Fruit fly (Drosophila melanogaster): Measurements from ENCODE around the gene CG6118.

The CG6118 gene

DNA sequence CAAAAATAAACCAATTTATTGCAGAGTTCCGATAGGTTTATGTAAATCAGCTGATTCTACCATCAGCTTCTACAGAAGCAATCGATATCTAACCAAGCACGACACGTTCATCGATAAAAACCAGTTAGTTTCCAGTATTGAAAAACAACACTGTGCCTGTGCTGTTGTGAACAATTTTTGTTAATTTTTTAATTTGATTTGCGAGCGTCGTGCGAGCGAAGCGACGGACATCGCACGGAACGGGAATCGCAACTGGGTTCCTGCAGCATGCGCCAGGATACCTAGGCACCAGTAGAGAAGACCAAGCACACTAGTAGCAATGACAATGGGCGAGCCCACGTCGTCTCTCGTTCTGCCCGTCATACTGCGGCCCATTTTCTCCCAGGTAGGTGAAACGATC, 62.7 kb downstream of the CG6118 start, which contains the start of the genes Ccm3 and CG6136 (continued):
- TF ChIP-seq Adf1 (GFP tag; IDR thresholded peaks at IDR 0.05) (peak; percentile 41; the same call in 1 of the 2 replicates), CG1602 (GFP tag; optimal IDR thresholded peaks at IDR 0.05) (no peak), CG2129 (GFP tag; IDR thresholded peaks at IDR 0.05; ENCODE audit: partially characterized antibody) (peak; percentile 77), vfl (GFP tag; optimal IDR thresholded peaks at IDR 0.05) (peak; percentile 36), CG34422 (GFP tag; IDR thresholded peaks at IDR 0.05) (peak; percentile 64; the same call in 1 of the 3 replicates), CG4820 (GFP tag; optimal IDR thresholded peaks at IDR 0.05) (no peak), ro (GFP tag; IDR thresholded peaks at IDR 0.05) (no peak), Dref (GFP tag; IDR thresholded peaks at IDR 0.05) (peak; percentile 97), Oaz (GFP tag; IDR thresholded peaks at IDR 0.05) (no peak), sisA (GFP tag; IDR thresholded peaks at IDR 0.05) (0 out of 2 replicates have a peak, but pooled peaks have one; percentile 12), Hand (GFP tag; optimal IDR thresholded peaks at IDR 0.05) (no peak), CG30403 (GFP tag; optimal IDR thresholded peaks at IDR 0.05) (peak; percentile 41), bowl (GFP tag; IDR thresholded peaks at IDR 0.05) (no peak), inv (GFP tag; IDR thresholded peaks at IDR 0.05; ENCODE audit: partially characterized antibody) (peak; percentile 81), CG11085 (GFP tag; IDR thresholded peaks at IDR 0.05) (no peak), twi (tag; optimal IDR thresholded peaks at IDR 0.05) (no peak), gfzf (GFP tag; optimal IDR thresholded peaks at IDR 0.05) (no peak), Jarid2 (GFP tag; optimal IDR thresholded peaks at IDR 0.05) (no peak), Hr3 (GFP tag; optimal IDR thresholded peaks at IDR 0.05) (peak; percentile 12), CG15514 (GFP tag; optimal IDR thresholded peaks at IDR 0.05) (peak; percentile 79), mam (GFP tag; optimal IDR thresholded peaks at IDR 0.05) (peak; percentile 30), gcm2 (GFP tag; optimal IDR thresholded peaks at IDR 0.05) (peak; percentile 5), CG4360 (GFP tag; IDR thresholded peaks at IDR 0.05) (no peak), Mrtf (GFP tag; IDR thresholded peaks at IDR 0.05) (no peak), CG9215 (GFP tag; IDR thresholded peaks at IDR 0.05) (no peak), CG12071 (GFP tag; optimal IDR thresholded peaks at IDR 0.05) (no peak), trh (GFP tag; optimal IDR thresholded peaks at IDR 0.05) (no peak), Aef1 (GFP tag; IDR thresholded peaks at IDR 0.05) (no peak), CG7556 (GFP tag; optimal IDR thresholded peaks at IDR 0.05) (no peak), D (optimal IDR thresholded peaks at IDR 0.05) (no peak), D (GFP tag; optimal IDR thresholded peaks at IDR 0.05) (no peak), CG12391 (tag; optimal IDR thresholded peaks at IDR 0.05) (peak; percentile 16), Dip3 (GFP tag; optimal IDR thresholded peaks at IDR 0.05) (peak; percentile 36), CG3407 (GFP tag; optimal IDR thresholded peaks at IDR 0.05) (no peak), CG17328 (GFP tag; IDR thresholded peaks at IDR 0.05) (peak; percentile 46), CG4730 (GFP tag; IDR thresholded peaks at IDR 0.05) (no peak), YL-1 (GFP tag; optimal IDR thresholded peaks at IDR 0.05) (peak; percentile 89), Atf6 (GFP tag; IDR thresholded peaks at IDR 0.05) (0 out of 2 replicates have a peak, but pooled peaks have one; percentile 13), CG12299 (tag; optimal IDR thresholded peaks at IDR 0.05) (no peak), CG6689 (GFP tag; IDR thresholded peaks at IDR 0.05) (0 out of 2 replicates have a peak, but pooled peaks have one; percentile 21), hkb (optimal IDR thresholded peaks at IDR 0.05) (no peak), hkb (GFP tag; IDR thresholded peaks at IDR 0.05) (0 out of 2 replicates have a peak, but pooled peaks have one; percentile 41), CG6683 (GFP tag; optimal IDR thresholded peaks at IDR 0.05) (peak; percentile 26), al (GFP tag; IDR thresholded peaks at IDR 0.05) (peak; percentile 52; the same call in 1 of the 2 replicates), CG10543 (GFP tag; optimal IDR thresholded peaks at IDR 0.05) (no peak), CG14441 (GFP tag; IDR thresholded peaks at IDR 0.05) (no peak), CG3065 (GFP tag; optimal IDR thresholded peaks at IDR 0.05) (no peak), slp2 (GFP tag; optimal IDR thresholded peaks at IDR 0.05) (no peak), Oli (tag; optimal IDR thresholded peaks at IDR 0.05) (no peak), CG4328 (GFP tag; optimal IDR thresholded peaks at IDR 0.05) (no peak), lmd (GFP tag; IDR thresholded peaks at IDR 0.05) (peak; percentile 16; the same call in 1 of the 2 replicates), crc (GFP tag; optimal IDR thresholded peaks at IDR 0.05) (no peak), CG11247 (GFP tag; IDR thresholded peaks at IDR 0.05) (peak; percentile 44; the same call in 1 of the 2 replicates)

All from whole organism, embryonic.